Fruit fly (Drosophila melanogaster): Measurements from ENCODE around the gene CG10864.

The CG10864 gene

dm6 chr3R:18412279-18413214, 1.1 kb upstream of the CG10864 start, which contains the start of gene CG31122 (continued):
- TF ChIP-seq Meics (GFP tag; optimal IDR thresholded peaks at IDR 0.05) (peak; percentile 8), tap (tag; optimal IDR thresholded peaks at IDR 0.05) (no peak), Camta (GFP tag; optimal IDR thresholded peaks at IDR 0.05) (peak; percentile 11), sima (GFP tag; optimal IDR thresholded peaks at IDR 0.05) (no peak), repo (GFP tag; optimal IDR thresholded peaks at IDR 0.05) (no peak), Bdp1 (GFP tag; optimal IDR thresholded peaks at IDR 0.05) (peak; percentile 20), CG34422 (GFP tag; IDR thresholded peaks at IDR 0.05) (peak; percentile 84; the same call in 2 of the 3 replicates), onecut (GFP tag; IDR thresholded peaks at IDR 0.05) (peak; percentile 77), hbn (GFP tag; IDR thresholded peaks at IDR 0.05; ENCODE audit: partially characterized antibody) (peak; percentile 96), sr (GFP tag; IDR thresholded peaks at IDR 0.05) (no peak), yki (optimal IDR thresholded peaks at IDR 0.05) (no peak), CG10147 (GFP tag; optimal IDR thresholded peaks at IDR 0.05) (peak; percentile 59), Atf-2 (GFP tag; optimal IDR thresholded peaks at IDR 0.05) (peak; percentile 4), cwo (GFP tag; optimal IDR thresholded peaks at IDR 0.05) (peak; percentile 5), cato (GFP tag; optimal IDR thresholded peaks at IDR 0.05; ENCODE audit: borderline replicate concordance) (no peak), CG15696 (tag; optimal IDR thresholded peaks at IDR 0.05) (peak; percentile 23), scrt (GFP tag; optimal IDR thresholded peaks at IDR 0.05) (peak; percentile 39), crp (GFP tag; optimal IDR thresholded peaks at IDR 0.05) (peak in 1 of 2 experiments; percentile 19), lmd (GFP tag; IDR thresholded peaks at IDR 0.05) (no peak; the same call in 1 of the 2 replicates), CG14860 (GFP tag; IDR thresholded peaks at IDR 0.05; ENCODE audit: partially characterized antibody) (peak; percentile 96), dmrt99B (tag; optimal IDR thresholded peaks at IDR 0.05) (no peak), CG4404 (GFP tag; IDR thresholded peaks at IDR 0.05) (no peak), CG32767 (GFP tag; IDR thresholded peaks at IDR 0.05) (no peak), tgo (GFP tag; IDR thresholded peaks at IDR 0.05) (no peak), CG10274 (GFP tag; optimal IDR thresholded peaks at IDR 0.05) (no peak), kah (GFP tag; optimal IDR thresholded peaks at IDR 0.05) (no peak), Fer1 (GFP tag; optimal IDR thresholded peaks at IDR 0.05) (peak; percentile 34), CG7271 (tag; optimal IDR thresholded peaks at IDR 0.05) (no peak), ab (GFP tag; optimal IDR thresholded peaks at IDR 0.05) (no peak), sd (tag; optimal IDR thresholded peaks at IDR 0.05) (peak; percentile 71), disco-r (GFP tag; optimal IDR thresholded peaks at IDR 0.05) (no peak), Dip2 (GFP tag; IDR thresholded peaks at IDR 0.05) (no peak), Dll (GFP tag; IDR thresholded peaks at IDR 0.05; ENCODE audit: partially characterized antibody) (peak; percentile 99), z (GFP tag; IDR thresholded peaks at IDR 0.05) (no peak), dysf (GFP tag; IDR thresholded peaks at IDR 0.05) (peak; percentile 23; the same call in 1 of the 3 replicates), gcm2 (GFP tag; optimal IDR thresholded peaks at IDR 0.05) (no peak), CG7786 (GFP tag; optimal IDR thresholded peaks at IDR 0.05) (peak; percentile 57), CG1792 (GFP tag; optimal IDR thresholded peaks at IDR 0.05) (peak; percentile 47), H2.0 (GFP tag; IDR thresholded peaks at IDR 0.05) (no peak), NFAT (GFP tag; IDR thresholded peaks at IDR 0.05) (0 out of 2 replicates have a peak, but pooled peaks have one; percentile 23), crc (GFP tag; optimal IDR thresholded peaks at IDR 0.05) (peak; percentile 14), CG31388 (GFP tag; optimal IDR thresholded peaks at IDR 0.05) (no peak), usp (GFP tag; optimal IDR thresholded peaks at IDR 0.05) (no peak), CG16813 (GFP tag; IDR thresholded peaks at IDR 0.05; ENCODE audit: partially characterized antibody) (peak; percentile 98), CG16863 (GFP tag; optimal IDR thresholded peaks at IDR 0.05) (peak; percentile 63), CG9609 (GFP tag; optimal IDR thresholded peaks at IDR 0.05) (peak; percentile 45), CG4328 (GFP tag; optimal IDR thresholded peaks at IDR 0.05) (no peak), ems (GFP tag; optimal IDR thresholded peaks at IDR 0.05) (peak; percentile 66), caup (GFP tag; optimal IDR thresholded peaks at IDR 0.05; ENCODE audit: severe bottlenecking) (peak; percentile 24)

Data from whole organism, embryonic.